Worm (Caenorhabditis elegans) whole organism, mixed stage, embryonic: ENCODE measurements around the gene nhr-95.

Source experiments
- blmp-1 ChIP-seq: fragments of 150-350 bp; optimal IDR thresholded peaks from 2 replicates; lab custom pipeline; 2014; ENCODE audit warnings: missing biosample characterization, missing genetic modification characterization
- nhr-28 ChIP-seq: fragments of 150-350 bp; optimal IDR thresholded peaks from 2 replicates; lab custom pipeline; 2014; ENCODE audit warnings: missing biosample characterization, missing genetic modification characterization

- no peak for TF ChIP-seq blmp-1 (tag; lab: Kevin White, UChicago)
- no peak for TF ChIP-seq nhr-28 (tag; lab: Kevin White, UChicago)
Observed at ce11 chrV:19042256-19042655, 40.2 kb downstream of the nhr-95 start, which contains the start of gene asp-16.
